Fruit fly (Drosophila melanogaster): ENCODE results near the gene CheA84a.

Gene CheA84a

dm6 chr3R:8206628-8207275 is 2.1 kb upstream of the CheA84a start (continued):
- TF ChIP-seq CG17361 (GFP tag; IDR thresholded peaks at IDR 0.05) (peak; percentile 62), br (optimal IDR thresholded peaks at IDR 0.05) (no peak), CG10209 (GFP tag; optimal IDR thresholded peaks at IDR 0.05) (peak; percentile 37), Sox100B (GFP tag; optimal IDR thresholded peaks at IDR 0.05) (peak; percentile 47), lmd (GFP tag; IDR thresholded peaks at IDR 0.05) (peak; percentile 62), CG9932 (GFP tag; IDR thresholded peaks at IDR 0.05) (peak; percentile 42), Xbp1 (GFP tag; optimal IDR thresholded peaks at IDR 0.05) (peak; percentile 62), nerfin-1 (tag; optimal IDR thresholded peaks at IDR 0.05) (peak; percentile 29), kay (GFP tag; optimal IDR thresholded peaks at IDR 0.05) (no peak), CG15514 (GFP tag; optimal IDR thresholded peaks at IDR 0.05) (peak; percentile 40), dm (GFP tag; optimal IDR thresholded peaks at IDR 0.05) (no peak), Oaz (GFP tag; IDR thresholded peaks at IDR 0.05) (no peak), ATbp (GFP tag; optimal IDR thresholded peaks at IDR 0.05) (peak; percentile 1), CG6654 (GFP tag; optimal IDR thresholded peaks at IDR 0.05) (no peak), Ravus (GFP tag; IDR thresholded peaks at IDR 0.05) (no peak), CG10959 (GFP tag; IDR thresholded peaks at IDR 0.05) (no peak), CG31441 (GFP tag; IDR thresholded peaks at IDR 0.05) (peak; percentile 50), trem (tag; optimal IDR thresholded peaks at IDR 0.05) (peak; percentile 22), nmo (GFP tag; optimal IDR thresholded peaks at IDR 0.05) (peak; percentile 74), CG1603 (tag; optimal IDR thresholded peaks at IDR 0.05) (peak; percentile 51), CG17328 (GFP tag; IDR thresholded peaks at IDR 0.05) (peak; percentile 33; the same call in 1 of the 2 replicates), MESR4 (GFP tag; optimal IDR thresholded peaks at IDR 0.05) (no peak), CG4424 (GFP tag; optimal IDR thresholded peaks at IDR 0.05) (peak; percentile 2), CG3065 (GFP tag; optimal IDR thresholded peaks at IDR 0.05) (no peak), CG31388 (GFP tag; optimal IDR thresholded peaks at IDR 0.05) (no peak), CG12071 (GFP tag; optimal IDR thresholded peaks at IDR 0.05) (no peak), ttk (GFP tag; IDR thresholded peaks at IDR 0.05) (peak; percentile 20; the same call in 1 of the 2 replicates), ranshi (GFP tag; IDR thresholded peaks at IDR 0.05) (peak; percentile 58; the same call in 1 of the 2 replicates), esg (GFP tag; conservative IDR thresholded peaks at IDR 0.05) (peak; percentile 53; the same call in 1 of the 2 replicates), grn (GFP tag; optimal IDR thresholded peaks at IDR 0.05) (peak; percentile 100)

DNA sequence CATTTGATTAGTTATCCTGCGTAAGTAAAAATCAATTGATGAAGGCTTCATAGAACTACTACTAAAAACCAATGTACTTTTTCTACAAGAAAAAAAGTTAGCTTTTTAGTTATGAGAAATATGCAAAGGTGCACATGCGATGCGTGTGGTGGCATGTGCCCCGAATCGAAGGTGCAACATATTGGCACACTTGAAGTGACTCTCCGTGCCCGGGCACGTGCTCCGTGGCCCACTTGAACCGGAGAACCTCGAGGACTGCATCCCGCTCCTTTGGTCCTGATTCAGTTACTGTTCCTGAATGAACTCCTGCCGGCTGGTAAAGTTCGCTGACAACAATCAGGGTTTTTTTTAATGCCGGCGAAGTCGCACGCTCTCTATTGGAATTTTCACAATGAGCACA is 1.4 kb upstream of the CheA84a start:
- no peak for TF ChIP-seq Rx (GFP tag; IDR thresholded peaks at IDR 0.05)
- no peak for TF ChIP-seq ab (GFP tag; optimal IDR thresholded peaks at IDR 0.05)
- TF ChIP-seq Lim3 (GFP tag; IDR thresholded peaks at IDR 0.05): no peak
- TF ChIP-seq CG8765 (GFP tag; IDR thresholded peaks at IDR 0.05): no peak
- no peak for TF ChIP-seq CG17568 (GFP tag; optimal IDR thresholded peaks at IDR 0.05)
- TF ChIP-seq dimm (GFP tag; IDR thresholded peaks at IDR 0.05): peak; percentile 25; the same call in 1 of the 2 replicates
- TF ChIP-seq CG7357 (GFP tag; IDR thresholded peaks at IDR 0.05): no peak
- TF ChIP-seq HmgD (GFP tag; optimal IDR thresholded peaks at IDR 0.05): no peak
- no peak for TF ChIP-seq mld (GFP tag; IDR thresholded peaks at IDR 0.05; ENCODE audit: partially characterized antibody)
- no peak for TF ChIP-seq Mrtf (GFP tag; IDR thresholded peaks at IDR 0.05)
- TF ChIP-seq sr (GFP tag; IDR thresholded peaks at IDR 0.05): no peak
- no peak for TF ChIP-seq amos (GFP tag; IDR thresholded peaks at IDR 0.05; ENCODE audit: partially characterized antibody)
- TF ChIP-seq lola (GFP tag; optimal IDR thresholded peaks at IDR 0.05): no peak
- TF ChIP-seq Six4 (GFP tag; optimal IDR thresholded peaks at IDR 0.05): no peak
- TF ChIP-seq twi (tag; optimal IDR thresholded peaks at IDR 0.05): peak; percentile 95
- no peak for TF ChIP-seq repo (GFP tag; optimal IDR thresholded peaks at IDR 0.05)
- TF ChIP-seq CG3281 (GFP tag; optimal IDR thresholded peaks at IDR 0.05): no peak
- peak; percentile 79 for TF ChIP-seq nerfin-1 (tag; optimal IDR thresholded peaks at IDR 0.05)
